Worm (Caenorhabditis elegans) whole organism, L2 larva: ENCODE measurements around the gene frpr-11.

ENCODE experiments used
- C34F6.9 ChIP-seq: fragments of 150-350 bp; optimal IDR thresholded peaks from 2 replicates; lab custom pipeline; 2014; ENCODE audit warnings: missing biosample characterization, missing genetic modification characterization
- F13H6.1 ChIP-seq: sonication (generic microtip); optimal IDR thresholded peaks from 2 replicates; lab custom pipeline; 2016; ENCODE audit warnings: missing genetic modification characterization, missing compliant biosample characterization
- Y55F3AM.14 ChIP-seq: fragments of 200-800 bp; sonication (Bioruptor generic); optimal IDR thresholded peaks from 2 replicates; lab custom pipeline; 2018; ENCODE audit warnings: mild to moderate bottlenecking, missing genetic modification characterization, missing compliant biosample characterization
- ZK546.5 ChIP-seq: sonication (generic microtip); optimal IDR thresholded peaks from 2 replicates; lab custom pipeline; 2017; ENCODE audit warnings: missing biosample characterization, missing genetic modification characterization
- aly-2 ChIP-seq: fragments of 150-350 bp; optimal IDR thresholded peaks from 2 replicates; lab custom pipeline; 2014; ENCODE audit warnings: missing biosample characterization, missing genetic modification characterization
- ama-1 ChIP-seq: fragments of 150-350 bp; optimal IDR thresholded peaks from 2 replicates; lab custom pipeline; 2018; ENCODE audit warnings: inconsistent platforms
- blmp-1 ChIP-seq: sonication (generic microtip); optimal IDR thresholded peaks from 2 replicates; lab custom pipeline; 2017; ENCODE audit warnings: missing genetic modification characterization, mild to moderate bottlenecking, missing compliant biosample characterization, antibody characterized with exemption, moderate library complexity; ENCODE audit not compliant: insufficient read depth
- ceh-16 ChIP-seq: fragments of 150-350 bp; optimal IDR thresholded peaks from 2 replicates; lab custom pipeline; 2014; ENCODE audit warnings: missing biosample characterization, missing genetic modification characterization
- ceh-82 ChIP-seq: fragments of 150-350 bp; optimal IDR thresholded peaks from 2 replicates; lab custom pipeline; 2014; ENCODE audit warnings: missing biosample characterization, missing genetic modification characterization
- crh-2 ChIP-seq: sonication (generic microtip); optimal IDR thresholded peaks from 2 replicates; lab custom pipeline; 2017; ENCODE audit warnings: missing biosample characterization, missing genetic modification characterization
- dmd-4 ChIP-seq: sonication (generic microtip); optimal IDR thresholded peaks from 2 replicates; lab custom pipeline; 2017; ENCODE audit warnings: missing biosample characterization, missing genetic modification characterization
- egl-27 ChIP-seq: sonication (generic microtip); optimal IDR thresholded peaks from 3 replicates; lab custom pipeline; 2017; ENCODE audit warnings: missing biosample characterization, missing genetic modification reagents, missing genetic modification characterization
- fos-1 ChIP-seq: fragments of 150-350 bp; optimal IDR thresholded peaks from 2 replicates; lab custom pipeline; 2014; ENCODE audit warnings: missing biosample characterization, missing genetic modification characterization
- gmeb-1 ChIP-seq: fragments of 150-350 bp; optimal IDR thresholded peaks from 2 replicates; lab custom pipeline; 2014; ENCODE audit warnings: missing biosample characterization, missing genetic modification characterization
- lin-11 ChIP-seq: fragments of 150-350 bp; sonication (generic microtip); optimal IDR thresholded peaks from 2 replicates; lab custom pipeline; 2014; ENCODE audit warnings: missing biosample characterization, missing genetic modification characterization, inconsistent platforms, mixed read lengths
- lin-13 ChIP-seq: fragments of 150-350 bp; optimal IDR thresholded peaks from 2 replicates; lab custom pipeline; 2014; ENCODE audit warnings: missing biosample characterization, missing genetic modification reagents, missing genetic modification characterization
- lsy-2 ChIP-seq, 2 experiments: fragments of 150-350 bp in 1 of 2; sonication (generic microtip) in 1 of 2; optimal IDR thresholded peaks; 2 replicates each; lab custom pipeline; 2014 to 2017; ENCODE audit warnings: missing biosample characterization in 2 of 2, missing genetic modification characterization in 2 of 2
- mab-5 ChIP-seq: fragments of 150-350 bp; optimal IDR thresholded peaks from 2 replicates; lab custom pipeline; 2014; ENCODE audit warnings: missing biosample characterization, missing genetic modification characterization
- mbf-1 ChIP-seq: sonication (generic microtip); optimal IDR thresholded peaks from 2 replicates; lab custom pipeline; 2017; ENCODE audit warnings: missing biosample characterization, missing genetic modification characterization
- nhr-11 ChIP-seq: fragments of 150-350 bp; optimal IDR thresholded peaks from 2 replicates; lab custom pipeline; 2014; ENCODE audit warnings: missing biosample characterization, missing genetic modification characterization
- nhr-129 ChIP-seq: fragments of 150-350 bp; optimal IDR thresholded peaks from 2 replicates; lab custom pipeline; 2014; ENCODE audit warnings: missing biosample characterization, missing genetic modification characterization
- nhr-21 ChIP-seq: fragments of 150-350 bp; optimal IDR thresholded peaks from 2 replicates; lab custom pipeline; 2014; ENCODE audit warnings: missing biosample characterization, missing genetic modification characterization
- nhr-23 ChIP-seq: fragments of 150-350 bp; optimal IDR thresholded peaks from 2 replicates; lab custom pipeline; 2014; ENCODE audit warnings: missing biosample characterization, missing genetic modification reagents, missing genetic modification characterization
- nhr-237 ChIP-seq: fragments of 150-350 bp; optimal IDR thresholded peaks from 2 replicates; lab custom pipeline; 2014; ENCODE audit warnings: missing biosample characterization, missing genetic modification characterization
- nhr-25 ChIP-seq: fragments of 150-350 bp; sonication (generic microtip); optimal IDR thresholded peaks from 3 replicates; lab custom pipeline; 2014; ENCODE audit warnings: missing biosample characterization, missing genetic modification characterization
- nhr-6 ChIP-seq: fragments of 150-350 bp; optimal IDR thresholded peaks from 2 replicates; lab custom pipeline; 2014; ENCODE audit warnings: missing biosample characterization, missing genetic modification characterization
- nhr-77 ChIP-seq: fragments of 150-350 bp; optimal IDR thresholded peaks from 2 replicates; lab custom pipeline; 2014; ENCODE audit warnings: missing biosample characterization, missing genetic modification characterization
- sem-4 ChIP-seq: fragments of 150-350 bp; optimal IDR thresholded peaks from 2 replicates; lab custom pipeline; 2014; ENCODE audit warnings: missing biosample characterization, missing genetic modification reagents, missing genetic modification characterization
- skn-1 ChIP-seq: sonication (generic microtip); optimal IDR thresholded peaks from 2 replicates; lab custom pipeline; 2017; ENCODE audit warnings: missing biosample characterization, missing genetic modification characterization
- sma-3 ChIP-seq: sonication (generic microtip); optimal IDR thresholded peaks from 2 replicates; lab custom pipeline; 2016; ENCODE audit warnings: missing genetic modification reagents, missing genetic modification characterization, missing compliant biosample characterization
- sma-9 ChIP-seq, 2 experiments: fragments of 150-350 bp in 1 of 2; sonication (generic microtip) in 1 of 2; optimal IDR thresholded peaks; 2 replicates each; lab custom pipeline; 2014 to 2016; ENCODE audit warnings: missing genetic modification characterization in 2 of 2, mild to moderate bottlenecking in 1 of 2, missing biosample characterization in 1 of 2, missing compliant biosample characterization in 1 of 2, missing genetic modification reagents in 1 of 2, moderate library complexity in 1 of 2
- unc-39 ChIP-seq: fragments of 150-350 bp; optimal IDR thresholded peaks from 2 replicates; lab custom pipeline; 2014; ENCODE audit warnings: missing biosample characterization, missing genetic modification characterization
- zag-1 ChIP-seq: fragments of 150-350 bp; optimal IDR thresholded peaks from 2 replicates; lab custom pipeline; 2014; ENCODE audit warnings: missing biosample characterization, missing genetic modification characterization
- ztf-1 ChIP-seq: fragments of 200-800 bp; sonication (Bioruptor generic); conservative IDR thresholded peaks from 2 replicates; pipeline ENCODE4 v1.3.6; 2022; ENCODE audit warnings: missing genetic modification characterization, missing compliant biosample characterization
- ztf-11 ChIP-seq: sonication (generic microtip); optimal IDR thresholded peaks from 2 replicates; lab custom pipeline; 2017; ENCODE audit warnings: missing biosample characterization, missing genetic modification characterization
- ztf-4 ChIP-seq: fragments of 150-350 bp; optimal IDR thresholded peaks from 2 replicates; lab custom pipeline; 2014; ENCODE audit warnings: missing biosample characterization, missing genetic modification characterization

Gene frpr-11

DNA sequence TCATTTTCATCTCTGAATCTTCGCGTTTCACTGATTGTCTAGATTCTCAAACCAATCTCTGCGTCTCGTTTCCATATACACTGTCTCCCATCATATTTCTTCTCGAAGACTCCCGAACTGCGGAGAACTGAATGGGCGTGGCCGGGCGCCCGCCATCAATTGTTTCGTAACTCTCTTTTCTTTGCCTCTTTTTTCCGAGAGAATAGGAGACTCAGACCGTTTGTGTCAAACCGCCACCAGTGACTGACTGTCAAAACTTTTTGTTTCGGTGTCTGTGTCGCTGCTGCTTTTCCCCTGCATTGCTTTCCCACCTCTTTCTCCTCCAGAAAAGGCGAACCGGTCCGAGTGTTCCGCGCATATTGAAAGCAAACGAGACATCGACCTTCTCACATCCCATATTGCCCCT, 29.2 kb downstream of the frpr-11 start, which contains the start of gene unc-23:
unc-23 (plus strand) TSS at position 176 of the 406 bp plus-strand sequence.
- TF ChIP-seq Y55F3AM.14 (GFP tag; lab: Kevin White, UChicago), result peak; percentile 51
- TF ChIP-seq nhr-11, result no peak
- TF ChIP-seq gmeb-1, result peak; percentile 76
- peak; percentile 89 for TF ChIP-seq sma-9 (GFP tag; optimal IDR thresholded peaks at IDR 0.05; lab: Kevin White, UChicago)
- TF ChIP-seq sma-9 (tag; optimal IDR thresholded peaks at IDR 0.05; lab: Kevin White, UChicago), result no peak
- peak; percentile 65 for TF ChIP-seq ztf-4
- peak; percentile 86 for TF ChIP-seq nhr-25 (tag; lab: Kevin White, UChicago)
- no peak for TF ChIP-seq nhr-23 (tag; lab: Kevin White, UChicago)
- TF ChIP-seq skn-1 (tag; lab: Kevin White, UChicago), result no peak
- no peak for TF ChIP-seq nhr-237 (tag; lab: Kevin White, UChicago)
- TF ChIP-seq ztf-1 (GFP tag; lab: Robert Waterston, UW), result no peak
- TF ChIP-seq nhr-129 (tag; lab: Kevin White, UChicago), result peak; percentile 80
- TF ChIP-seq blmp-1 (tag; lab: Kevin White, UChicago), result peak; percentile 91
- TF ChIP-seq C34F6.9 (tag; lab: Kevin White, UChicago), result peak; percentile 54
- TF ChIP-seq F13H6.1, result peak; percentile 94
- TF ChIP-seq ama-1 (lab: Kevin White, UChicago), result no peak
- TF ChIP-seq zag-1 (tag; lab: Kevin White, UChicago), result no peak
- TF ChIP-seq nhr-21 (tag; lab: Kevin White, UChicago), result peak; percentile 77
- TF ChIP-seq mab-5 (tag; lab: Kevin White, UChicago), result no peak
- no peak for TF ChIP-seq unc-39 (tag; lab: Kevin White, UChicago)
- peak; percentile 50 for TF ChIP-seq lin-13 (GFP tag; lab: Kevin White, UChicago)
- TF ChIP-seq fos-1 (tag; lab: Kevin White, UChicago), result peak; percentile 89
- peak; percentile 82 for TF ChIP-seq crh-2 (tag; lab: Kevin White, UChicago)
- TF ChIP-seq lsy-2 (tag; optimal IDR thresholded peaks at IDR 0.05; lab: Kevin White, UChicago), result peak; percentile 60 to 73
- peak; percentile 56 for TF ChIP-seq nhr-77 (tag; lab: Kevin White, UChicago)
- TF ChIP-seq dmd-4 (tag; lab: Kevin White, UChicago), result no peak
- TF ChIP-seq egl-27 (tag; lab: Kevin White, UChicago), result peak; percentile 68
- TF ChIP-seq ZK546.5 (tag; lab: Kevin White, UChicago), result no peak
- peak; percentile 37 for TF ChIP-seq lin-11
- peak; percentile 72 for TF ChIP-seq nhr-6 (tag; lab: Kevin White, UChicago)
- TF ChIP-seq sem-4, result peak; percentile 95
- no peak for TF ChIP-seq ztf-11 (tag; lab: Kevin White, UChicago)
- no peak for TF ChIP-seq ceh-82 (tag; lab: Kevin White, UChicago)
- TF ChIP-seq ceh-16 (tag; lab: Kevin White, UChicago), result peak; percentile 59
- peak; percentile 97 for TF ChIP-seq sma-3

DNA sequence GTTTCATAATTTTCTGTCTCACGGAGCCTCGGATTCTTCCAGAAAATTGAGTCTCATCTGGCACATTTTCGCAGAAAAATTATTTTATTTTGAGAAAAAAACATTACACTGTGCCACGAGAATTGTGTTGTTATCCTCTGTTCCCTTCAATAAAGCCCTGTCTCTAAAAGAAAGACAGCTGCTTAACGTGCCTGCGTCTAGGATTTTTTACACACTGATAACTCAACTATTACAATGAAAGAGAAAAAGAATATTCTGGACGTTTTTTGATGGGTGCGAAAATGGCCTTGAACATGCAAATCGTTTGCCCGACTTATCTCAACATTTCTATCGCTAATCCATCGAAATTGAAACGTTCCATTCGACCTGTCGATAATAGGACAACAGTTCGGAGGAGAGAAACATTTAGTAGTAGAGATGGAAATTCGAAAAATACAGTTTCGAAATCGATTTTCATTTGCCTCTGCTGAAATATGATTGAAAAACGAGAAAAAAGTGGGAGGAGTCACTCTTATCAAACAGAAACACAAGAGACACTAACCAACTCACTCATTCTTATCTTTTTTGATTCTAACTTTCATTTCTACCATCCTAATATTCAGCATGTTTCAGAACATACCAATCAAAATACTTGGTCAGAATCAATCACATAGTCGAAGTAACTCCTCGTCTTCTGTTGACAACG, 29.9 kb downstream of the frpr-11 start:
- TF ChIP-seq ceh-16 (tag; lab: Kevin White, UChicago) (peak; percentile 48), zag-1 (tag; lab: Kevin White, UChicago) (no peak), nhr-129 (tag; lab: Kevin White, UChicago) (peak; percentile 12), ztf-11 (tag; lab: Kevin White, UChicago) (no peak), ceh-82 (tag; lab: Kevin White, UChicago) (no peak), lin-11 (no peak), nhr-6 (tag; lab: Kevin White, UChicago) (peak; percentile 34), lsy-2 (tag; optimal IDR thresholded peaks at IDR 0.05; lab: Kevin White, UChicago) (peak in 1 of 2 experiments; percentile 10), C34F6.9 (tag; lab: Kevin White, UChicago) (peak; percentile 47), fos-1 (tag; lab: Kevin White, UChicago) (peak; percentile 62), aly-2 (no peak), mbf-1 (tag; lab: Kevin White, UChicago) (no peak), F13H6.1 (peak; percentile 5)
- TF ChIP-seq, all 48 proteins: peak for 7
